Fruit fly (Drosophila melanogaster): ENCODE measurements around the gene CG17110.
A peak's percentile ranks its signal among the peaks of the same experiment; 100 is the strongest.

Gene CG17110

DNA sequence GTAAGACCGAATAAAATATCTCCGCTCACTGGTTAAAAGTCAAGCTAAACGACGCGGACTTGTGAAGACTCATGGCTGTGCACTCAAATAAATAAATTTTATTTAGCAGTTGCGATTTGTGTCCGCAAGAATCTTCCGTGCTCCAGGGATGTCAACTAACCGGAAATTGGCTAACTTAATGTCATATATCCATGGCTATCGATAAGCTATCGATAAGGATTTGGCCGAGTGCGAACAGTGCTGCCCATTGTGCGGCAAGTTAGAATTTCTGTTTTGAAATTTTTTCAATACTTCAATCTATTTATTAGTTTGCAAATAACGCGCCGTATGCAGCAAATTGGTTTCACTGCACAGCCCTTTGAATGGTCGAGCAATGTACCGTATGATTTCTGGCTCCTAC, 37.6 kb upstream of the CG17110 start, which contains the start of gene p53 (continued):
- TF ChIP-seq oc (tag; optimal IDR thresholded peaks at IDR 0.05) = no peak
- 0 out of 2 replicates have a peak, but pooled peaks have one; percentile 27 for TF ChIP-seq peb (GFP tag; IDR thresholded peaks at IDR 0.05)
- peak; percentile 83 for TF ChIP-seq Camta (GFP tag; optimal IDR thresholded peaks at IDR 0.05)
- peak; percentile 92 for TF ChIP-seq sens (GFP tag)
- TF ChIP-seq Six4 (GFP tag; optimal IDR thresholded peaks at IDR 0.05) = peak; percentile 2
- TF ChIP-seq CG12104 (GFP tag; optimal IDR thresholded peaks at IDR 0.05) = peak; percentile 67
- peak; percentile 55 for TF ChIP-seq CG3407 (GFP tag; optimal IDR thresholded peaks at IDR 0.05)
- peak; percentile 86; the same call in 2 of the 3 replicates for TF ChIP-seq CG11456 (GFP tag; IDR thresholded peaks at IDR 0.05)
- TF ChIP-seq ham (GFP tag; IDR thresholded peaks at IDR 0.05) = no peak
- 0 out of 2 replicates have a peak, but pooled peaks have one; percentile 41 for TF ChIP-seq CG6689 (GFP tag; IDR thresholded peaks at IDR 0.05)
- no peak for TF ChIP-seq Drgx (GFP tag; IDR thresholded peaks at IDR 0.05)
- TF ChIP-seq hb (GFP tag; IDR thresholded peaks at IDR 0.05; ENCODE audit: partially characterized antibody) = peak; percentile 75; the same call in 2 of the 3 replicates
- peak; percentile 60; the same call in 2 of the 3 replicates for TF ChIP-seq tgo (GFP tag; IDR thresholded peaks at IDR 0.05)
- TF ChIP-seq GATAe (GFP tag; conservative IDR thresholded peaks at IDR 0.05) = no peak
- TF ChIP-seq sc (optimal IDR thresholded peaks at IDR 0.05) = no peak
- peak; percentile 64 for TF ChIP-seq sc (GFP tag; optimal IDR thresholded peaks at IDR 0.05)
- peak; percentile 85 for TF ChIP-seq CG13775 (GFP tag; optimal IDR thresholded peaks at IDR 0.05)
- peak; percentile 71 for TF ChIP-seq CG1647 (GFP tag; optimal IDR thresholded peaks at IDR 0.05)
- peak; percentile 66 for TF ChIP-seq B-H2 (GFP tag; optimal IDR thresholded peaks at IDR 0.05)
- TF ChIP-seq CG31388 (GFP tag; optimal IDR thresholded peaks at IDR 0.05) = no peak
- TF ChIP-seq Rfx (GFP tag; IDR thresholded peaks at IDR 0.05) = peak; percentile 89
- peak; percentile 54; the same call in 1 of the 2 replicates for TF ChIP-seq ara (GFP tag; IDR thresholded peaks at IDR 0.05)
- peak; percentile 70 for TF ChIP-seq ato (GFP tag; IDR thresholded peaks at IDR 0.05; ENCODE audit: partially characterized antibody)
- peak; percentile 61 for TF ChIP-seq Xbp1 (GFP tag; optimal IDR thresholded peaks at IDR 0.05)
- peak; percentile 60 for TF ChIP-seq fu2 (GFP tag; optimal IDR thresholded peaks at IDR 0.05)
- TF ChIP-seq trem (tag; optimal IDR thresholded peaks at IDR 0.05) = peak; percentile 70
- TF ChIP-seq nerfin-2 (GFP tag; IDR thresholded peaks at IDR 0.05; ENCODE audit: partially characterized antibody) = peak; percentile 40; the same call in 1 of the 2 replicates
- TF ChIP-seq unc-4 (GFP tag; IDR thresholded peaks at IDR 0.05; ENCODE audit: partially characterized antibody) = peak; percentile 76
- TF ChIP-seq Hr3 (GFP tag; optimal IDR thresholded peaks at IDR 0.05) = peak; percentile 50
- peak; percentile 81 for TF ChIP-seq HmgD (GFP tag; optimal IDR thresholded peaks at IDR 0.05)
- TF ChIP-seq Hr39 (optimal IDR thresholded peaks at IDR 0.05) = no peak
- TF ChIP-seq CG10274 (GFP tag; optimal IDR thresholded peaks at IDR 0.05) = peak; percentile 70
- peak; percentile 52 for TF ChIP-seq CG6654 (GFP tag; optimal IDR thresholded peaks at IDR 0.05)
- TF ChIP-seq stwl (tag; optimal IDR thresholded peaks at IDR 0.05) = peak; percentile 90
- TF ChIP-seq Mrtf (GFP tag; IDR thresholded peaks at IDR 0.05) = peak; percentile 42; the same call in 1 of the 3 replicates
- 0 out of 3 replicates have a peak, but pooled peaks have one; percentile 41 for TF ChIP-seq gce (GFP tag; IDR thresholded peaks at IDR 0.05)
- peak; percentile 51 for TF ChIP-seq CG5180 (GFP tag; optimal IDR thresholded peaks at IDR 0.05)
- TF ChIP-seq mirr (GFP tag; optimal IDR thresholded peaks at IDR 0.05) = peak; percentile 73
- peak; percentile 81 for TF ChIP-seq CG12236 (GFP tag; optimal IDR thresholded peaks at IDR 0.05)
- TF ChIP-seq Bteb2 (GFP tag; optimal IDR thresholded peaks at IDR 0.05) = peak; percentile 36
- TF ChIP-seq luna (GFP tag; optimal IDR thresholded peaks at IDR 0.05) = peak; percentile 64
- peak; percentile 74 for TF ChIP-seq schlank (tag; optimal IDR thresholded peaks at IDR 0.05)
- TF ChIP-seq CG14860 (GFP tag; IDR thresholded peaks at IDR 0.05; ENCODE audit: partially characterized antibody) = peak; percentile 63
- TF ChIP-seq twi (tag; optimal IDR thresholded peaks at IDR 0.05) = peak; percentile 49
- peak; percentile 63 for TF ChIP-seq CG18764 (GFP tag; optimal IDR thresholded peaks at IDR 0.05)
- peak; percentile 74 for TF ChIP-seq Sry-δ (GFP tag; optimal IDR thresholded peaks at IDR 0.05)
- peak; percentile 99 for TF ChIP-seq Ets65A (GFP tag)
- TF ChIP-seq Hand (GFP tag; optimal IDR thresholded peaks at IDR 0.05) = peak; percentile 35
- TF ChIP-seq CG17829 (tag; optimal IDR thresholded peaks at IDR 0.05) = peak; percentile 30
- peak; percentile 12 for TF ChIP-seq tx (GFP tag; optimal IDR thresholded peaks at IDR 0.05)
- no peak for TF ChIP-seq CG7357 (GFP tag; IDR thresholded peaks at IDR 0.05)

Data from whole organism, embryonic.